Fruit fly (Drosophila melanogaster) whole organism, embryonic: ENCODE results near the gene CG18233.
A peak's percentile ranks its signal among the peaks of the same experiment; 100 is the strongest.

Experiments used
- ATbp ChIP-seq: fragments of 200-800 bp; sonication (Bioruptor generic); optimal IDR thresholded peaks from 2 replicates; lab custom pipeline; 2017; ENCODE audit warnings: missing biosample characterization, mild to moderate bottlenecking, missing genetic modification characterization, missing genetic modification reagents
- CG10654 ChIP-seq: fragments of 200-800 bp; sonication (Bioruptor generic); optimal IDR thresholded peaks from 2 replicates; lab custom pipeline; 2016; ENCODE audit warnings: missing biosample characterization, missing genetic modification characterization
- CG10959 ChIP-seq: fragments of 200-800 bp; sonication (Bioruptor generic); IDR thresholded peaks from 2 replicates; pipeline ENCODE4 v1.3.6; 2022; ENCODE audit warnings: missing biosample characterization, missing genetic modification characterization
- CG10979 ChIP-seq: fragments of 200-800 bp; sonication (Bioruptor generic); optimal IDR thresholded peaks from 2 replicates; lab custom pipeline; 2018; ENCODE audit warnings: missing biosample characterization, mild to moderate bottlenecking, missing genetic modification characterization, moderate library complexity
- CG11085 ChIP-seq: fragments of 200-800 bp; sonication (Bioruptor generic); IDR thresholded peaks from 2 replicates; pipeline ENCODE4 v1.3.6; 2022; ENCODE audit warnings: missing biosample characterization, missing genetic modification characterization
- CG1233 ChIP-seq: fragments of 200-800 bp; sonication (Bioruptor generic); optimal IDR thresholded peaks from 4 replicates; lab custom pipeline; 2018; ENCODE audit warnings: missing biosample characterization, mild to moderate bottlenecking, missing genetic modification characterization
- CG12659 ChIP-seq: fragments of 200-800 bp; sonication (Bioruptor generic); optimal IDR thresholded peaks from 3 replicates; lab custom pipeline; 2017; ENCODE audit warnings: mild to moderate bottlenecking, missing biosample characterization, missing genetic modification reagents, missing genetic modification characterization
- CG14014 ChIP-seq: fragments of 200-800 bp; sonication (Bioruptor generic); IDR thresholded peaks from 2 replicates; pipeline ENCODE4 v1.3.6; 2022; ENCODE audit warnings: missing biosample characterization, missing genetic modification characterization
- CG14965 ChIP-seq: fragments of 200-800 bp; sonication (Bioruptor generic); optimal IDR thresholded peaks from 2 replicates; lab custom pipeline; 2016; ENCODE audit warnings: missing biosample characterization, missing genetic modification characterization, borderline replicate concordance
- CG15601 ChIP-seq: fragments of 200-800 bp; sonication (Bioruptor generic); optimal IDR thresholded peaks from 3 replicates; lab custom pipeline; 2019; ENCODE audit warnings: missing biosample characterization, mild to moderate bottlenecking, missing genetic modification characterization, moderate library complexity
- CG18764 ChIP-seq: fragments of 200-800 bp; sonication (Bioruptor generic); optimal IDR thresholded peaks from 3 replicates; lab custom pipeline; 2016; ENCODE audit warnings: missing biosample characterization, missing genetic modification characterization
- CG32532 ChIP-seq: fragments of 200-800 bp; sonication (Bioruptor generic); IDR thresholded peaks from 2 replicates; pipeline ENCODE4 v1.3.6; 2022; ENCODE audit warnings: missing biosample characterization, missing genetic modification characterization
- CG3407 ChIP-seq: fragments of 200-800 bp; sonication (Bioruptor generic); optimal IDR thresholded peaks from 2 replicates; lab custom pipeline; 2018; ENCODE audit warnings: missing biosample characterization, mild to moderate bottlenecking, missing genetic modification characterization
- CG42726 ChIP-seq: fragments of 200-800 bp; sonication (Bioruptor generic); IDR thresholded peaks from 2 replicates; pipeline ENCODE4 v1.3.6; 2022; ENCODE audit warnings: missing biosample characterization, missing genetic modification characterization; ENCODE audit not compliant: partially characterized antibody
- CG4730 ChIP-seq: fragments of 200-800 bp; sonication (Bioruptor generic); IDR thresholded peaks from 2 replicates; pipeline ENCODE4 v1.3.6; 2022; ENCODE audit warnings: missing biosample characterization, missing genetic modification characterization
- CG7839 ChIP-seq: fragments of 200-800 bp; sonication (Bioruptor generic); optimal IDR thresholded peaks from 3 replicates; lab custom pipeline; 2018; ENCODE audit warnings: missing biosample characterization, mild to moderate bottlenecking, missing genetic modification characterization, moderate library complexity
- CG7987 ChIP-seq: fragments of 200-800 bp; sonication (Bioruptor generic); optimal IDR thresholded peaks from 2 replicates; lab custom pipeline; 2018; ENCODE audit warnings: missing biosample characterization, mild to moderate bottlenecking, missing genetic modification characterization, moderate library complexity
- CG9609 ChIP-seq: fragments of 200-800 bp; sonication (Bioruptor generic); optimal IDR thresholded peaks from 3 replicates; lab custom pipeline; 2016; ENCODE audit warnings: missing biosample characterization, missing genetic modification characterization
- CG9932 ChIP-seq: fragments of 200-800 bp; sonication (Bioruptor generic); IDR thresholded peaks from 2 replicates; pipeline ENCODE4 v1.3.6; 2022; ENCODE audit warnings: missing biosample characterization, missing genetic modification characterization
- CHES-1-like ChIP-seq: fragments of 200-800 bp; sonication (Bioruptor generic); optimal IDR thresholded peaks from 2 replicates; lab custom pipeline; 2016; ENCODE audit warnings: missing biosample characterization, missing genetic modification characterization
- CTCF ChIP-seq: fragments of 200-800 bp; sonication (Bioruptor generic); optimal IDR thresholded peaks from 2 replicates; lab custom pipeline; 2017; ENCODE audit warnings: missing biosample characterization, mild to moderate bottlenecking, missing genetic modification characterization, moderate library complexity
- CkIIα-i1 ChIP-seq: fragments of 200-800 bp; sonication (Bioruptor generic); IDR thresholded peaks from 2 replicates; pipeline ENCODE4 v1.3.6; 2022; ENCODE audit warnings: missing biosample characterization, missing genetic modification characterization
- CoRest ChIP-seq: fragments of 200-800 bp; sonication (Bioruptor generic); optimal IDR thresholded peaks from 3 replicates; lab custom pipeline; 2018; ENCODE audit warnings: missing biosample characterization, mild to moderate bottlenecking, missing genetic modification characterization, moderate library complexity
- E2f2 ChIP-seq: fragments of 200-800 bp; sonication (Bioruptor generic); IDR thresholded peaks from 2 replicates; pipeline ENCODE4 v1.3.6; 2022; ENCODE audit warnings: missing biosample characterization, missing genetic modification characterization
- H15 ChIP-seq: fragments of 200-800 bp; sonication (Bioruptor generic); IDR thresholded peaks from 3 replicates; pipeline ENCODE4 v1.3.6; 2022; ENCODE audit warnings: missing biosample characterization, missing genetic modification characterization
- HmgD ChIP-seq: fragments of 200-800 bp; sonication (Bioruptor generic); optimal IDR thresholded peaks from 3 replicates; lab custom pipeline; 2016; ENCODE audit warnings: missing biosample characterization, missing genetic modification characterization
- MBD-R2 ChIP-seq: fragments of 200-800 bp; sonication (Bioruptor generic); IDR thresholded peaks from 2 replicates; pipeline ENCODE4 v1.3.6; 2022; ENCODE audit warnings: missing biosample characterization, missing genetic modification characterization
- Meics ChIP-seq: fragments of 200-800 bp; sonication (Bioruptor generic); optimal IDR thresholded peaks from 2 replicates; lab custom pipeline; 2017; ENCODE audit warnings: missing biosample characterization, mild to moderate bottlenecking, missing genetic modification characterization
- Six4 ChIP-seq: fragments of 200-800 bp; sonication (Bioruptor generic); optimal IDR thresholded peaks from 2 replicates; lab custom pipeline; 2016; ENCODE audit warnings: missing biosample characterization, missing genetic modification characterization
- ato ChIP-seq: fragments of 200-800 bp; sonication (Bioruptor generic); IDR thresholded peaks from 2 replicates; pipeline ENCODE4 v1.3.6; 2022; ENCODE audit warnings: missing biosample characterization, missing genetic modification characterization; ENCODE audit not compliant: partially characterized antibody
- chn ChIP-seq: fragments of 200-800 bp; sonication (Bioruptor generic); optimal IDR thresholded peaks from 2 replicates; lab custom pipeline; 2016; ENCODE audit warnings: missing biosample characterization, missing genetic modification characterization
- corto ChIP-seq: fragments of 200-800 bp; sonication (Bioruptor generic); optimal IDR thresholded peaks from 2 replicates; lab custom pipeline; 2016; ENCODE audit warnings: missing biosample characterization, mild to moderate bottlenecking, missing genetic modification characterization, moderate library complexity
- dm ChIP-seq: fragments of 200-800 bp; sonication (Bioruptor generic); optimal IDR thresholded peaks from 3 replicates; lab custom pipeline; 2016; ENCODE audit warnings: missing biosample characterization, missing genetic modification characterization
- fd102C ChIP-seq: fragments of 200-800 bp; sonication (Bioruptor generic); optimal IDR thresholded peaks from 2 replicates; lab custom pipeline; 2018; ENCODE audit warnings: missing biosample characterization, mild to moderate bottlenecking, missing genetic modification characterization, moderate library complexity
- gcm2 ChIP-seq: fragments of 200-800 bp; sonication (Bioruptor generic); optimal IDR thresholded peaks from 2 replicates; lab custom pipeline; 2016; ENCODE audit warnings: missing biosample characterization, missing genetic modification characterization
- her ChIP-seq: fragments of 200-800 bp; sonication (Bioruptor generic); optimal IDR thresholded peaks from 2 replicates; lab custom pipeline; 2016; ENCODE audit warnings: missing biosample characterization, missing genetic modification characterization
- kah ChIP-seq: fragments of 200-800 bp; sonication (Bioruptor generic); optimal IDR thresholded peaks from 2 replicates; lab custom pipeline; 2018; ENCODE audit warnings: missing biosample characterization, mild to moderate bottlenecking, missing genetic modification characterization
- lbe ChIP-seq: fragments of 200-800 bp; sonication (Bioruptor generic); optimal IDR thresholded peaks from 2 replicates; lab custom pipeline; 2016; ENCODE audit warnings: missing biosample characterization, mild to moderate bottlenecking, missing genetic modification characterization
- lmd ChIP-seq: fragments of 200-800 bp; sonication (Bioruptor generic); IDR thresholded peaks from 2 replicates; pipeline ENCODE4 v1.3.6; 2022; ENCODE audit warnings: missing biosample characterization, missing genetic modification characterization
- mam ChIP-seq: fragments of 200-800 bp; sonication (Bioruptor generic); optimal IDR thresholded peaks from 3 replicates; lab custom pipeline; 2016; ENCODE audit warnings: missing biosample characterization, missing genetic modification characterization
- nau ChIP-seq: fragments of 200-800 bp; sonication (Bioruptor generic); optimal IDR thresholded peaks from 3 replicates; lab custom pipeline; 2017; ENCODE audit warnings: missing biosample characterization, mild to moderate bottlenecking, missing genetic modification characterization, missing genetic modification reagents
- oc ChIP-seq: fragments of 200-800 bp; sonication (Bioruptor generic); optimal IDR thresholded peaks from 2 replicates; lab custom pipeline; 2018; ENCODE audit warnings: missing biosample characterization, mild to moderate bottlenecking, missing genetic modification characterization, moderate library complexity
- pfk ChIP-seq: fragments of 200-800 bp; sonication (Bioruptor generic); optimal IDR thresholded peaks from 2 replicates; lab custom pipeline; 2018; ENCODE audit warnings: missing biosample characterization, mild to moderate bottlenecking, missing genetic modification characterization, moderate library complexity
- pzg ChIP-seq: fragments of 200-800 bp; sonication (Bioruptor generic); optimal IDR thresholded peaks from 3 replicates; lab custom pipeline; 2018; ENCODE audit warnings: missing biosample characterization, mild to moderate bottlenecking, missing genetic modification characterization, moderate library complexity
- ro ChIP-seq: fragments of 200-800 bp; sonication (Bioruptor generic); IDR thresholded peaks from 2 replicates; pipeline ENCODE4 v1.3.6; 2022; ENCODE audit warnings: missing biosample characterization, missing genetic modification characterization
- sug ChIP-seq: fragments of 200-800 bp; optimal IDR thresholded peaks from 2 replicates; lab custom pipeline; 2019; ENCODE audit warnings: missing biosample characterization, mild to moderate bottlenecking, missing genetic modification characterization, moderate library complexity
- trem ChIP-seq: fragments of 200-800 bp; optimal IDR thresholded peaks from 3 replicates; lab custom pipeline; 2019; ENCODE audit warnings: missing biosample characterization, mild to moderate bottlenecking, missing genetic modification characterization, moderate library complexity
- unpg ChIP-seq: fragments of 200-800 bp; sonication (Bioruptor generic); optimal IDR thresholded peaks from 3 replicates; lab custom pipeline; 2018; ENCODE audit warnings: missing biosample characterization, mild to moderate bottlenecking, missing genetic modification characterization, moderate library complexity
- vfl ChIP-seq: fragments of 200-800 bp; sonication (Bioruptor generic); optimal IDR thresholded peaks from 2 replicates; lab custom pipeline; 2016; ENCODE audit warnings: missing biosample characterization, missing genetic modification characterization

CG18233 gene

DNA sequence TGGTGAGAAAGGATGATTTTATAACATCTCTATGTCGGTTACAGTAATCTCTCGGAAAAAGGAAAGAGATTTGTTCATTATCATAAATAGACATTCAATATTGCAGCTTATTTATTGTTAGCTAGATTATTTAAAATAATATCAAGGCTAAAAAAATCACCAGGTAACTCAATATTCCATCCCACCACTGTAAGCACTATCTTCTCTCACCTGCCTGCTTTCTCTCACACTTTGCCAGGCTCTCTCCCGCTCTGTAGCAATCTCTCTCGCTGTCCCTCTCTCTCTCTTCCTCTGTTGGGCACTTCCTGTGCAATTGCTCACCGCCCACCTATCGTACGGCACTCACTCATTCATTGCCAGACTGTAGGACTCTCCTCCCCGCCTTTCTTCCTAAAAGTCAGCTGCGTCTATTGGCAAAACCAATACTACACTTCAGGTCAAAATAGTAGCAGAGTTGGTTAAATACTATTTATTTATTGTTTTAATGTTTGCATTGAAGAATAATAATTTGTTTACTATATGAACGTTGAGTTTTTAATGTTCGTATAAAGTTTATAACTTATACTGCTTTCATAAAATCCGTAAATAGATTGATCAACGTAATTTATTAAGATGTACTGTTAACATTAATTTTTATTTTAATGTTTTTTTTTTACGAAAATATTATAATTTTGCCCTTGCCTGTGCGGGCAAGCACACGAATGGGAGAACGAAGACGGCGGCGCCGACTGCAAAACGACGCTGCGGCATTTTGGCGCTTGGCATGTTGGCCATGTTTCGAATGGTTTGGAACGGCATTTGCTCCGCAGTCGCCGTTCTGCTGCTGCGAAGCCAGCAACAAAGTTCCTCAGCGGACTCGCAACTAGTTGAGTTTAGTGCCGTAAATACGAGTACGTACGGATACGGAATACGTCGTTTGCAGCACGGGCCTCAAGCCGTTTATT is 35.6 kb downstream of the CG18233 start (continued):
- peak; percentile 53 for TF ChIP-seq CG14965
- TF ChIP-seq CG10979 (tag; lab: Kevin White, UChicago), result peak; percentile 78
- peak; percentile 94 for TF ChIP-seq ro (GFP tag; lab: Robert Waterston, UW)
- peak; percentile 90 for TF ChIP-seq CkIIα-i1 (GFP tag; lab: Robert Waterston, UW)
- TF ChIP-seq ATbp (GFP tag; lab: Kevin White, UChicago), result peak; percentile 78
- TF ChIP-seq chn (GFP tag; lab: Kevin White, UChicago), result peak; percentile 86
- TF ChIP-seq CG7987, result peak; percentile 65
- TF ChIP-seq pzg, result peak; percentile 26
- peak; percentile 46 for TF ChIP-seq corto (GFP tag; lab: Kevin White, UChicago)
- TF ChIP-seq oc, result peak; percentile 88
- peak; percentile 93 for TF ChIP-seq unpg (GFP tag; lab: Kevin White, UChicago)
- TF ChIP-seq gcm2 (GFP tag; lab: Kevin White, UChicago), result peak; percentile 92
- TF ChIP-seq lbe (GFP tag; lab: Kevin White, UChicago), result peak; percentile 72
- peak; percentile 84 for TF ChIP-seq Six4 (GFP tag; lab: Kevin White, UChicago)
- TF ChIP-seq CG32532 (GFP tag; lab: Robert Waterston, UW), result peak; percentile 99
- TF ChIP-seq CTCF (GFP tag; lab: Kevin White, UChicago), result peak; percentile 22
- TF ChIP-seq her (GFP tag; lab: Kevin White, UChicago), result peak; percentile 78
- TF ChIP-seq CG12659 (GFP tag; lab: Kevin White, UChicago), result peak; percentile 93
- TF ChIP-seq mam (GFP tag; lab: Kevin White, UChicago), result peak; percentile 98
- TF ChIP-seq CHES-1-like (GFP tag; lab: Kevin White, UChicago), result peak; percentile 95
- no peak for TF ChIP-seq ato (GFP tag; lab: Robert Waterston, UW)
- TF ChIP-seq CG1233, result peak; percentile 77
- TF ChIP-seq dm (GFP tag; lab: Kevin White, UChicago), result peak; percentile 83
- TF ChIP-seq CG10654 (GFP tag; lab: Kevin White, UChicago), result peak; percentile 78
- TF ChIP-seq E2f2 (GFP tag; lab: Robert Waterston, UW), result peak; percentile 79
- TF ChIP-seq CoRest (tag; lab: Kevin White, UChicago), result peak; percentile 93
- peak; percentile 91 for TF ChIP-seq CG10959 (GFP tag; lab: Robert Waterston, UW)
- TF ChIP-seq CG4730 (GFP tag; lab: Robert Waterston, UW), result peak; percentile 97
- peak; percentile 23 for TF ChIP-seq trem (tag; lab: Kevin White, UChicago)
- peak; percentile 67 for TF ChIP-seq CG15601 (tag; lab: Kevin White, UChicago)
- peak; percentile 98 for TF ChIP-seq MBD-R2 (GFP tag; lab: Robert Waterston, UW)
- peak; percentile 98 for TF ChIP-seq CG14014 (GFP tag; lab: Robert Waterston, UW)
- no peak for TF ChIP-seq fd102C
- TF ChIP-seq Meics, result peak; percentile 93
- TF ChIP-seq sug (tag; lab: Kevin White, UChicago), result peak; percentile 90
- TF ChIP-seq CG11085 (GFP tag; lab: Robert Waterston, UW), result peak; percentile 97
- TF ChIP-seq H15 (GFP tag; lab: Robert Waterston, UW), result peak; percentile 97
- peak; percentile 82 for TF ChIP-seq HmgD (GFP tag; lab: Kevin White, UChicago)
- TF ChIP-seq kah (GFP tag; lab: Kevin White, UChicago), result peak; percentile 73
- TF ChIP-seq CG3407 (GFP tag; lab: Kevin White, UChicago), result peak; percentile 66
- peak; percentile 92 for TF ChIP-seq CG9609
- peak; percentile 92 for TF ChIP-seq CG7839 (tag; lab: Kevin White, UChicago)
- TF ChIP-seq nau (GFP tag; lab: Kevin White, UChicago), result peak; percentile 83
- TF ChIP-seq CG42726 (GFP tag; lab: Robert Waterston, UW), result peak; percentile 54; the same call in 1 of the 2 replicates
- TF ChIP-seq lmd (GFP tag; lab: Robert Waterston, UW), result peak; percentile 97
- TF ChIP-seq vfl, result no peak
- peak; percentile 78 for TF ChIP-seq CG18764 (GFP tag; lab: Kevin White, UChicago)
- peak; percentile 99 for TF ChIP-seq CG9932 (GFP tag; lab: Robert Waterston, UW)
- TF ChIP-seq pfk (GFP tag; lab: Kevin White, UChicago), result no peak
